Worm (Caenorhabditis elegans): ENCODE results near the gene slcr-46.2.

Gene slcr-46.2

DNA sequence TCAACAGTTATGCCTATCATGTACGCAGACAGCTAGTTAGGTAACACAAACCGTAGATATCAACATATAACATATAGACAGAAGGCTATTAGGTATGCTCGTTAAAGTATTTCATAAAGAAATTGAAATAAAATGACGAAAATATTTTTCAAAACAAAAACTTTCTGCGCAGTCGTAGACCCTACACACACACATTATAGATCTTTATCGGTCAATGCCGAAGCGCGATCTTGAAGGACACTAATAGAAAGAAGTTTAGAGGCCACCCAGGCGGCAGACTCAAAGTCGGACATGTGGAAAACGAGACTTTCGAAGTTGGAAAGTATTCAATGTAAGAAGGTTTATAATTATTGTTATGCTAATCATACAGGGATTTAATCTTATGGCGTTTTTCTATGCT, 39.0 kb upstream of the slcr-46.2 start:
- TF ChIP-seq unc-130 (GFP tag; optimal IDR thresholded peaks at IDR 0.05): no peak

DNA sequence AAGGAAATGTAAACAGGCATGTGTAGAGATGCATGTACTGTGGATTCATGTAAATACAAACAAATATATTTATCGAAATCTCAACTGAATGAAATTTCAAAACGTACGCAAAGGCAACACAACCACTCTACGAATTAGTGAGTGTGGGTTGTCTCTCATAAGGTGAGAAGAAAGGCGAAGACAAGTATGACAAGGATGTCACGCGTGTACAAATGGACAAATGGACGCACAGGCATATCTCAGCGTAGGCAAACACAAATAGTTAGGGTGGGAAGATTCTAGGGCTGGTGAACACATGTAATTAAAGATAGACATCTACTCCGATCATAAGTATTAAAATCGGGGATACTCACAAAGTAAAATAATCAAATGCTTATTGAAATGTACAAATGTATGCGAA, 38.2 kb upstream of the slcr-46.2 start:
- TF ChIP-seq mxl-3 (GFP tag; optimal IDR thresholded peaks at IDR 0.05) (peak; percentile 19), unc-62 (GFP tag; optimal IDR thresholded peaks at IDR 0.05 in 1 of 2) (peak in 1 of 2 experiments; percentile 61), unc-62 (tag; optimal IDR thresholded peaks at IDR 0.05) (no peak), ces-1 (GFP tag; optimal IDR thresholded peaks at IDR 0.05) (no peak), hlh-11 (tag; optimal IDR thresholded peaks at IDR 0.05) (peak; percentile 11), hlh-30 (tag; optimal IDR thresholded peaks at IDR 0.05; ENCODE audit: insufficient read depth) (peak; percentile 77)

DNA sequence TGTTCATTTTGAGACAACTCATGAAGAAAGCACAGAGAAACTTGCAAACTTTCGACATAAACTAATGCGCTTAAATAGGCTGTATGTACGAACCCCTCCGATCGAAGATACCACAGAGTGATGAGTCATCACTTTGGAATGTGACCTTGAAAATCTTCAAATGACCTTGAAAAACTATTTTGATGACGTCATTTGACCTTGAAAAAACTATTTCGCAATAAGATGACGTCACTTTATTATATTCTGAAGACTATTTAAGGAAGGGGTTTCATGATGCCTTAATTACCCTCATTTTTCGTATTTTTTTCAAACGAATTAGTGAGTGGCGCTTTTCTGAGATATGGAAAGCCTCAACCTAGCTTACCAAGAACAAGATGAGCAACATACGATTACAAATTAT, 31.2 kb upstream of the slcr-46.2 start, which contains the start of gene C25F9.2:
TSS of gene C25F9.2 (plus strand) at position 341 of the 400 bp plus-strand sequence.
- TF ChIP-seq daf-12 (tag; optimal IDR thresholded peaks at IDR 0.05) (no peak), ceh-62 (tag; optimal IDR thresholded peaks at IDR 0.05) (no peak), jun-1 (tag; optimal IDR thresholded peaks at IDR 0.05) (no peak), hif-1 (tag; optimal IDR thresholded peaks at IDR 0.05) (no peak), mdt-29 (GFP tag; IDR thresholded peaks at IDR 0.05) (no peak), F37D6.2 (tag; optimal IDR thresholded peaks at IDR 0.05) (no peak), ceh-82 (tag; optimal IDR thresholded peaks at IDR 0.05) (no peak), tag-97 (GFP tag; IDR thresholded peaks at IDR 0.05) (no peak), nhr-10 (tag; optimal IDR thresholded peaks at IDR 0.05) (no peak), F10B5.3 (tag; optimal IDR thresholded peaks at IDR 0.05) (no peak), nhr-48 (tag; optimal IDR thresholded peaks at IDR 0.05) (no peak), lin-38 (GFP tag; IDR thresholded peaks at IDR 0.05) (no peak), mdl-1 (tag; optimal IDR thresholded peaks at IDR 0.05) (no peak), nhr-6 (tag; optimal IDR thresholded peaks at IDR 0.05) (no peak), tra-1 (GFP tag; IDR thresholded peaks at IDR 0.05) (no peak), ceh-28 (tag; optimal IDR thresholded peaks at IDR 0.05) (no peak), ctbp-1 (GFP tag; IDR thresholded peaks at IDR 0.05) (no peak), hlh-11 (tag; optimal IDR thresholded peaks at IDR 0.05) (no peak), spr-1 (tag; optimal IDR thresholded peaks at IDR 0.05) (no peak), ZK337.2 (GFP tag; IDR thresholded peaks at IDR 0.05) (no peak)

DNA sequence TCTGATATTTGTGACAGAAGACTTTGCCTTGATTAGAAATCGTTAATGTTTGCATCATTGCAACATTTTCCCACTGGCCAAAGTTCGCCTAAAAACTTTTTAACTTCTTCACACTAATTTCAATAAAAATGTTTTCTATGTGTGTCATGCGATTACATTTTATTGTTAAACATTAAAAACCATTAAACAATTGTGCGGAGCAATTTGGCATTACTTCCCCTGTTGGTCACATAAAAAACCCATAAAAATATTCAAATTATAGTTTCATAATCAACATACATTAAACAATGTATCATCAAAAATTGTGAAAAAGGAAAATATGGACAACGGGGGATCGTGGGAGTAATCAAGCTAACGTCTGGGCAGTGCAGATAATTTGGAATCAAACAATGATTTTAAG, 29.4 kb upstream of the slcr-46.2 start:
- TF ChIP-seq php-3 (GFP tag; IDR thresholded peaks at IDR 0.05): peak; percentile 94
- TF ChIP-seq nhr-28 (tag; optimal IDR thresholded peaks at IDR 0.05): peak; percentile 6

DNA sequence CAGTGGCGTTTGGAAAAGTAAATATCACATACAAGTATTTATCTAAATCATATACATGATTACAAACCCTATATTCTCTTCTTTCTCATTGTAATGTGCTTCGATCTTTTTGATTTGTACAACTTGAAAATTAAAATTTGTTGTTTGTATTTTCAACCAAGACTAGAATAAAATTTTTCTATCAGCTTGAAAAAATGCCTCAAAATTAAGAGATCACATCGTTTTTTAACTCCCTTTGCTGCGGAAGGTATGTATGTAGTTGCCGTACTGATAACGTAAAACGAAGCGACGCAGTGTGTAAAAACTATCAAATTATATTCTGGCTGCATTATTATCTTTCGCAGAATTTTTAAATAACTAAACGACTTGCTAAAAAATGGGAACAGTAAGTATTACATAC, 27.9 kb upstream of the slcr-46.2 start, which contains the start of gene C25F9.15:
TSS of gene C25F9.15 (plus strand) at position 301 of the 400 bp plus-strand sequence.
- TF ChIP-seq F37D6.2 (tag; optimal IDR thresholded peaks at IDR 0.05) (no peak), nhr-28 (tag; optimal IDR thresholded peaks at IDR 0.05) (peak; percentile 30), dve-1 (tag; optimal IDR thresholded peaks at IDR 0.05; ENCODE audit: insufficient read depth) (peak; percentile 30), nhr-102 (tag; optimal IDR thresholded peaks at IDR 0.05) (no peak), pqm-1 (tag; optimal IDR thresholded peaks at IDR 0.05) (peak; percentile 34)

DNA sequence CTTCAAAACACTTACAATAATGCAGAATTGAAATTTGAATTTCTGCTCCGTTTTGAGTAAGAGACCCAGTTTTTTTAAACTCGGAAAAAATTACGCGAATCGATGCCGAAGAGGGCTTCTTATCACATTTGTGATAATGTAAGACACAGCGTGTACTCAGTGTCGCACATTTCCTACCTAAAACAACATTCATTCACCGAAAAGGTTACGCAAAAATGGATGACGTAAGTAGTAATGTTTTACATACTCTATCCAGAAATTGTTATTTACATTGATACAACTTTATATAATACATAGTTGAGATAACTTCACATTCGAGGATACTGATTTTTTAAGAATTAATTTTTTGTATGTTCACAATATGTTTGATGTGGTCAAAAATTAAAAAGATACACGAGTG, 26.5 kb upstream of the slcr-46.2 start, which contains the start of the genes C25F9.4 and C25F9.9:
TSS of gene C25F9.4 (minus strand) at position 101 of the 400 bp plus-strand sequence.
TSS of gene C25F9.9 (plus strand) at position 137 of the 400 bp plus-strand sequence.
- TF ChIP-seq pqm-1 (tag; optimal IDR thresholded peaks at IDR 0.05): peak; percentile 41
- TF ChIP-seq tra-1 (GFP tag; IDR thresholded peaks at IDR 0.05): no peak
- no peak for TF ChIP-seq hlh-11 (tag; optimal IDR thresholded peaks at IDR 0.05)
- TF ChIP-seq vab-7 (GFP tag; IDR thresholded peaks at IDR 0.05): no peak
- no peak for TF ChIP-seq daf-16 (GFP tag; optimal IDR thresholded peaks at IDR 0.05)
- peak; percentile 27 for TF ChIP-seq daf-16 (tag; optimal IDR thresholded peaks at IDR 0.05)
- TF ChIP-seq dmd-6 (GFP tag; IDR thresholded peaks at IDR 0.05): peak; percentile 36; the same call in 1 of the 2 replicates
- TF ChIP-seq lin-39 (tag; optimal IDR thresholded peaks at IDR 0.05): no peak
- TF ChIP-seq zfp-2 (tag; optimal IDR thresholded peaks at IDR 0.05): no peak
- TF ChIP-seq lin-29 (GFP tag; IDR thresholded peaks at IDR 0.05): no peak
- no peak for TF ChIP-seq mxl-2 (GFP tag; conservative IDR thresholded peaks at IDR 0.05)
- TF ChIP-seq nhr-28 (tag; optimal IDR thresholded peaks at IDR 0.05): peak; percentile 20
- peak in 1 of 2 experiments; percentile 29 for TF ChIP-seq unc-62 (GFP tag; optimal IDR thresholded peaks at IDR 0.05 in 1 of 2)
- no peak for TF ChIP-seq unc-62 (tag; optimal IDR thresholded peaks at IDR 0.05)

All from whole organism, L4 larva.